Fruit fly (Drosophila melanogaster) whole organism, prepupa: ENCODE measurements around the gene Cisd2.

Experiments used
- Blimp-1 ChIP-seq: fragments of 200-800 bp; sonication (Bioruptor generic); optimal IDR thresholded peaks from 3 replicates; lab custom pipeline; 2017; ENCODE audit warnings: missing biosample characterization, missing genetic modification characterization, mild to moderate bottlenecking, moderate library complexity, missing genetic modification reagents
- CG10631 ChIP-seq: fragments of 200-800 bp; sonication (Bioruptor generic); optimal IDR thresholded peaks from 2 replicates; lab custom pipeline; 2016; ENCODE audit warnings: missing biosample characterization, missing genetic modification characterization
- CG10669 ChIP-seq: fragments of 200-800 bp; sonication (Bioruptor generic); optimal IDR thresholded peaks from 3 replicates; lab custom pipeline; 2018; ENCODE audit warnings: missing biosample characterization, mild to moderate bottlenecking, missing genetic modification characterization, moderate library complexity
- CG11294 ChIP-seq: fragments of 200-800 bp; sonication (Bioruptor generic); IDR thresholded peaks from 2 replicates; pipeline ENCODE4 v1.3.6; 2022; ENCODE audit warnings: missing biosample characterization, missing genetic modification characterization
- CG11762 ChIP-seq: fragments of 200-800 bp; sonication (Bioruptor generic); optimal IDR thresholded peaks from 3 replicates; lab custom pipeline; 2016; ENCODE audit warnings: missing biosample characterization, missing genetic modification characterization; ENCODE audit not compliant: insufficient read depth
- CG11902 ChIP-seq: fragments of 200-800 bp; sonication (Bioruptor generic); optimal IDR thresholded peaks from 3 replicates; lab custom pipeline; 2016; ENCODE audit warnings: missing biosample characterization, missing genetic modification characterization
- CG15336 ChIP-seq: fragments of 200-800 bp; sonication (Bioruptor generic); IDR thresholded peaks from 2 replicates; pipeline ENCODE4 v1.3.6; 2022; ENCODE audit warnings: missing biosample characterization, missing genetic modification characterization
- CG1621 ChIP-seq: fragments of 200-800 bp; sonication (Bioruptor generic); optimal IDR thresholded peaks from 3 replicates; lab custom pipeline; 2018; ENCODE audit warnings: missing biosample characterization, mild to moderate bottlenecking, missing genetic modification characterization
- CG16779 ChIP-seq: fragments of 200-800 bp; sonication (Bioruptor generic); optimal IDR thresholded peaks from 3 replicates; lab custom pipeline; 2017; ENCODE audit warnings: missing biosample characterization, mild to moderate bottlenecking, missing genetic modification characterization
- CG3032 ChIP-seq: fragments of 200-800 bp; optimal IDR thresholded peaks from 2 replicates; lab custom pipeline; 2019; ENCODE audit warnings: missing biosample characterization, mild to moderate bottlenecking, missing genetic modification characterization, moderate library complexity
- CG31627 ChIP-seq: fragments of 200-800 bp; sonication (Bioruptor generic); optimal IDR thresholded peaks from 3 replicates; lab custom pipeline; 2016; ENCODE audit warnings: missing biosample characterization, missing genetic modification characterization
- CG32006 ChIP-seq: fragments of 200-800 bp; sonication (Bioruptor generic); optimal IDR thresholded peaks from 3 replicates; lab custom pipeline; 2017; ENCODE audit warnings: missing biosample characterization, mild to moderate bottlenecking, missing genetic modification characterization
- CG34406 ChIP-seq: fragments of 200-800 bp; sonication (Bioruptor generic); optimal IDR thresholded peaks from 3 replicates; lab custom pipeline; 2016; ENCODE audit warnings: missing biosample characterization, missing genetic modification characterization
- CG3919 ChIP-seq: fragments of 200-800 bp; sonication (Bioruptor generic); optimal IDR thresholded peaks from 3 replicates; lab custom pipeline; 2016; ENCODE audit warnings: missing biosample characterization, missing genetic modification characterization
- CG4318 ChIP-seq: fragments of 200-800 bp; sonication (Bioruptor generic); optimal IDR thresholded peaks from 3 replicates; lab custom pipeline; 2017; ENCODE audit warnings: missing biosample characterization, mild to moderate bottlenecking, missing genetic modification characterization
- CG6276 ChIP-seq: fragments of 200-800 bp; sonication (Bioruptor generic); optimal IDR thresholded peaks from 2 replicates; lab custom pipeline; 2017; ENCODE audit warnings: missing biosample characterization, mild to moderate bottlenecking, missing genetic modification characterization
- CG6792 ChIP-seq: fragments of 200-800 bp; sonication (Bioruptor generic); optimal IDR thresholded peaks from 3 replicates; lab custom pipeline; 2016; ENCODE audit warnings: missing biosample characterization, missing genetic modification characterization
- CG6854 ChIP-seq: fragments of 200-800 bp; sonication (Bioruptor generic); optimal IDR thresholded peaks from 2 replicates; lab custom pipeline; 2017; ENCODE audit warnings: missing biosample characterization, mild to moderate bottlenecking, missing genetic modification characterization
- CG7368 ChIP-seq: fragments of 200-800 bp; sonication (Bioruptor generic); optimal IDR thresholded peaks from 3 replicates; lab custom pipeline; 2016; ENCODE audit warnings: missing biosample characterization, missing genetic modification characterization
- CG8119 ChIP-seq: fragments of 200-800 bp; sonication (Bioruptor generic); IDR thresholded peaks from 3 replicates; pipeline ENCODE4 v1.3.6; 2022; ENCODE audit warnings: missing biosample characterization, missing genetic modification characterization
- CG8632 ChIP-seq: fragments of 200-800 bp; sonication (Bioruptor generic); optimal IDR thresholded peaks from 3 replicates; lab custom pipeline; 2016; ENCODE audit warnings: missing biosample characterization, missing genetic modification characterization
- CG9139 ChIP-seq: fragments of 200-800 bp; sonication (Bioruptor generic); optimal IDR thresholded peaks from 3 replicates; lab custom pipeline; 2017; ENCODE audit warnings: missing biosample characterization, mild to moderate bottlenecking, missing genetic modification characterization
- Eip75B ChIP-seq: fragments of 200-800 bp; sonication (Bioruptor generic); optimal IDR thresholded peaks from 3 replicates; lab custom pipeline; 2016; ENCODE audit warnings: missing biosample characterization, missing genetic modification characterization
- Eip78C ChIP-seq: fragments of 200-800 bp; sonication (Bioruptor generic); peaks from one replicate; lab custom pipeline; 2016; ENCODE audit warnings: missing biosample characterization, missing genetic modification characterization
- Ets21C ChIP-seq: fragments of 200-800 bp; sonication (Bioruptor generic); optimal IDR thresholded peaks from 3 replicates; lab custom pipeline; 2016; ENCODE audit warnings: missing biosample characterization, missing genetic modification characterization
- Ets96B ChIP-seq: fragments of 200-800 bp; optimal IDR thresholded peaks from 2 replicates; lab custom pipeline; 2019; ENCODE audit warnings: missing biosample characterization, mild to moderate bottlenecking, missing genetic modification characterization, moderate library complexity
- Gug ChIP-seq: fragments of 200-800 bp; sonication (Bioruptor generic); IDR thresholded peaks from 2 replicates; pipeline ENCODE4 v1.3.6; 2022; ENCODE audit warnings: missing biosample characterization, missing genetic modification characterization
- Hr4 ChIP-seq: fragments of 200-800 bp; sonication (Bioruptor generic); optimal IDR thresholded peaks from 3 replicates; lab custom pipeline; 2016; ENCODE audit warnings: missing biosample characterization, missing genetic modification characterization
- Lpt ChIP-seq: fragments of 200-800 bp; sonication (Bioruptor generic); optimal IDR thresholded peaks from 3 replicates; lab custom pipeline; 2016; ENCODE audit warnings: missing biosample characterization, missing genetic modification characterization
- OdsH ChIP-seq: fragments of 200-800 bp; sonication (Bioruptor generic); optimal IDR thresholded peaks from 3 replicates; lab custom pipeline; 2016; ENCODE audit warnings: missing biosample characterization, missing genetic modification characterization
- Smox ChIP-seq: fragments of 200-800 bp; sonication (Bioruptor generic); optimal IDR thresholded peaks from 3 replicates; lab custom pipeline; 2016; ENCODE audit warnings: missing biosample characterization, missing genetic modification characterization
- Sox102F ChIP-seq: fragments of 200-800 bp; sonication (Bioruptor generic); optimal IDR thresholded peaks from 2 replicates; lab custom pipeline; 2016; ENCODE audit warnings: missing biosample characterization, mild to moderate bottlenecking, missing genetic modification characterization
- acj6 ChIP-seq: fragments of 200-800 bp; sonication (Bioruptor generic); optimal IDR thresholded peaks from 3 replicates; lab custom pipeline; 2016; ENCODE audit warnings: missing biosample characterization, missing genetic modification characterization
- dac ChIP-seq: fragments of 200-800 bp; sonication (Bioruptor generic); optimal IDR thresholded peaks from 2 replicates; lab custom pipeline; 2017; ENCODE audit warnings: missing biosample characterization, mild to moderate bottlenecking, missing genetic modification characterization
- dsx ChIP-seq: fragments of 200-800 bp; optimal IDR thresholded peaks from 3 replicates; lab custom pipeline; 2019; ENCODE audit warnings: missing biosample characterization, mild to moderate bottlenecking, missing genetic modification characterization, moderate library complexity; ENCODE audit not compliant: poor library complexity, severe bottlenecking
- esn ChIP-seq: fragments of 200-800 bp; sonication (Bioruptor generic); optimal IDR thresholded peaks from 2 replicates; lab custom pipeline; 2016; ENCODE audit warnings: missing biosample characterization, mild to moderate bottlenecking, missing genetic modification characterization, moderate library complexity
- fd85E ChIP-seq: fragments of 200-800 bp; sonication (Bioruptor generic); optimal IDR thresholded peaks from 3 replicates; lab custom pipeline; 2016; ENCODE audit warnings: missing biosample characterization, missing genetic modification characterization
- fkh ChIP-seq: fragments of 200-800 bp; sonication (Bioruptor generic); optimal IDR thresholded peaks from 3 replicates; lab custom pipeline; 2017; ENCODE audit warnings: missing biosample characterization, mild to moderate bottlenecking, missing genetic modification characterization, moderate library complexity
- lz ChIP-seq: fragments of 200-800 bp; sonication (Bioruptor generic); optimal IDR thresholded peaks from 3 replicates; lab custom pipeline; 2016; ENCODE audit warnings: missing biosample characterization, missing genetic modification characterization
- net ChIP-seq: fragments of 200-800 bp; sonication (Bioruptor generic); optimal IDR thresholded peaks from 3 replicates; lab custom pipeline; 2016; ENCODE audit warnings: missing biosample characterization, missing genetic modification characterization
- pdm3 ChIP-seq: fragments of 200-800 bp; sonication (Bioruptor generic); optimal IDR thresholded peaks from 3 replicates; lab custom pipeline; 2016; ENCODE audit warnings: missing biosample characterization, missing genetic modification characterization
- salr ChIP-seq, 2 experiments: fragments of 200-800 bp; sonication (Bioruptor generic); optimal IDR thresholded peaks; 3 replicates each; lab custom pipeline; 2016 to 2018; ENCODE audit warnings: missing biosample characterization in 2 of 2, missing genetic modification characterization in 2 of 2, mild to moderate bottlenecking in 1 of 2
- spab ChIP-seq: fragments of 200-800 bp; sonication (Bioruptor generic); optimal IDR thresholded peaks from 2 replicates; lab custom pipeline; 2017; ENCODE audit warnings: missing biosample characterization, mild to moderate bottlenecking, missing genetic modification characterization, missing genetic modification reagents
- vri ChIP-seq: fragments of 200-800 bp; sonication (Bioruptor generic); optimal IDR thresholded peaks from 3 replicates; lab custom pipeline; 2016; ENCODE audit warnings: missing biosample characterization, mild to moderate bottlenecking, missing genetic modification characterization

Gene Cisd2

dm6 chr3R:29210542-29211393 is 12.5 kb downstream of the Cisd2 start (continued):
- TF ChIP-seq CG11762 (GFP tag; lab: Kevin White, UChicago) (no peak), CG9139 (GFP tag; lab: Kevin White, UChicago) (peak; percentile 69), CG15336 (GFP tag; lab: Robert Waterston, UW) (peak; percentile 85), CG1621 (peak; percentile 60), CG10631 (GFP tag; lab: Kevin White, UChicago) (peak; percentile 78), CG7368 (GFP tag; lab: Kevin White, UChicago) (peak; percentile 19), CG32006 (GFP tag; lab: Kevin White, UChicago) (peak; percentile 90), salr (GFP tag; optimal IDR thresholded peaks at IDR 0.05; lab: Kevin White, UChicago) (peak; percentile 43 to 63), CG8632 (GFP tag; lab: Kevin White, UChicago) (peak; percentile 47), pdm3 (peak; percentile 81), CG3919 (peak; percentile 55), CG16779 (tag; lab: Kevin White, UChicago) (peak; percentile 57), CG8119 (GFP tag; lab: Robert Waterston, UW) (peak; percentile 88), CG6792 (peak; percentile 38)

dm6 chr3R:29210091-29210490 is 13.1 kb downstream of the Cisd2 start:
- TF ChIP-seq CG10669 (GFP tag; lab: Kevin White, UChicago) (no peak), dsx (peak; percentile 95), Eip78C (GFP tag; lab: Kevin White, UChicago) (no peak)

- peak; percentile 82 for TF ChIP-seq dsx
- TF ChIP-seq dac = peak; percentile 88
- no peak for TF ChIP-seq fd85E (GFP tag; lab: Kevin White, UChicago)
- TF ChIP-seq Hr4 (GFP tag; lab: Kevin White, UChicago) = peak; percentile 95
- TF ChIP-seq Eip78C (GFP tag; lab: Kevin White, UChicago) = peak; percentile 91
- TF ChIP-seq spab (GFP tag; lab: Kevin White, UChicago) = peak; percentile 73
- TF ChIP-seq CG32006 (GFP tag; lab: Kevin White, UChicago) = peak; percentile 95
- TF ChIP-seq OdsH (GFP tag; lab: Kevin White, UChicago) = peak; percentile 80
- TF ChIP-seq vri (GFP tag; lab: Kevin White, UChicago) = peak; percentile 22
- TF ChIP-seq CG1621 = peak; percentile 78
- TF ChIP-seq Ets21C = no peak
- TF ChIP-seq net (GFP tag; lab: Kevin White, UChicago) = peak; percentile 70
- peak; percentile 77 for TF ChIP-seq CG11294 (GFP tag; lab: Robert Waterston, UW)
- TF ChIP-seq fkh (GFP tag; lab: Kevin White, UChicago) = no peak
- TF ChIP-seq lz (GFP tag; lab: Kevin White, UChicago) = peak; percentile 61
- peak; percentile 5 for TF ChIP-seq CG11902 (GFP tag; lab: Kevin White, UChicago)
- peak; percentile 81 for TF ChIP-seq Eip75B (GFP tag; lab: Kevin White, UChicago)
- TF ChIP-seq CG7368 (GFP tag; lab: Kevin White, UChicago) = peak; percentile 55
- peak; percentile 74 for TF ChIP-seq acj6
- TF ChIP-seq CG3032 = peak; percentile 80
- peak; percentile 59 for TF ChIP-seq Sox102F (GFP tag; lab: Kevin White, UChicago)
- peak; percentile 43 for TF ChIP-seq Smox (GFP tag; lab: Kevin White, UChicago)
- TF ChIP-seq Gug (GFP tag; lab: Robert Waterston, UW) = peak; percentile 80
- TF ChIP-seq CG34406 (GFP tag; lab: Kevin White, UChicago) = peak; percentile 50
- TF ChIP-seq CG6276 (GFP tag; lab: Kevin White, UChicago) = peak; percentile 88
- TF ChIP-seq CG31627 (GFP tag; lab: Kevin White, UChicago) = peak; percentile 32
- no peak for TF ChIP-seq Blimp-1 (GFP tag; lab: Kevin White, UChicago)
- peak; percentile 96 for TF ChIP-seq CG15336 (GFP tag; lab: Robert Waterston, UW)
- no peak for TF ChIP-seq CG6854
- TF ChIP-seq Lpt (GFP tag; lab: Kevin White, UChicago) = peak; percentile 77
- peak; percentile 58 for TF ChIP-seq CG8632 (GFP tag; lab: Kevin White, UChicago)
- TF ChIP-seq esn (GFP tag; lab: Kevin White, UChicago) = peak; percentile 72
- TF ChIP-seq CG10631 (GFP tag; lab: Kevin White, UChicago) = peak; percentile 86
- TF ChIP-seq CG10669 (GFP tag; lab: Kevin White, UChicago) = peak; percentile 73
- peak; percentile 79 for TF ChIP-seq CG3919
- peak; percentile 84 for TF ChIP-seq Ets96B
- TF ChIP-seq CG8119 (GFP tag; lab: Robert Waterston, UW) = peak; percentile 95
- TF ChIP-seq CG4318 (GFP tag; lab: Kevin White, UChicago) = peak; percentile 89
Measured at dm6 chr3R:29207996-29208395, 15.2 kb downstream of the Cisd2 start.
